Fruit fly (Drosophila melanogaster) whole organism, embryonic: ENCODE data around the gene CG33664.

Experiments used
- Aef1 ChIP-seq: fragments of 200-800 bp; sonication (Bioruptor generic); IDR thresholded peaks from 3 replicates; pipeline ENCODE4 v1.3.6; 2022; ENCODE audit warnings: missing biosample characterization, missing genetic modification characterization
- Asciz ChIP-seq: fragments of 200-800 bp; sonication (Bioruptor generic); optimal IDR thresholded peaks from 2 replicates; lab custom pipeline; 2017; ENCODE audit warnings: missing biosample characterization, mild to moderate bottlenecking, missing genetic modification characterization, missing genetic modification reagents
- CG1024 ChIP-seq: fragments of 200-800 bp; sonication (Bioruptor generic); IDR thresholded peaks from 2 replicates; pipeline ENCODE4 v1.3.6; 2022; ENCODE audit warnings: missing biosample characterization, missing genetic modification characterization
- CG10462 ChIP-seq: fragments of 200-800 bp; sonication (Bioruptor generic); optimal IDR thresholded peaks from 2 replicates; lab custom pipeline; 2016; ENCODE audit warnings: missing biosample characterization, missing genetic modification characterization
- CG10565 ChIP-seq: fragments of 200-800 bp; sonication (Bioruptor generic); optimal IDR thresholded peaks from 3 replicates; lab custom pipeline; 2016; ENCODE audit warnings: missing biosample characterization, mild to moderate bottlenecking, missing genetic modification characterization
- CG11398 ChIP-seq: fragments of 200-800 bp; sonication (Bioruptor generic); optimal IDR thresholded peaks from 2 replicates; lab custom pipeline; 2016; ENCODE audit warnings: missing biosample characterization, missing genetic modification characterization
- CG11504 ChIP-seq: fragments of 200-800 bp; sonication (Bioruptor generic); optimal IDR thresholded peaks from 3 replicates; lab custom pipeline; 2019; ENCODE audit warnings: missing biosample characterization, mild to moderate bottlenecking, missing genetic modification characterization, moderate library complexity
- CG1529 ChIP-seq: fragments of 200-800 bp; sonication (Bioruptor generic); optimal IDR thresholded peaks from 3 replicates; lab custom pipeline; 2018; ENCODE audit warnings: missing biosample characterization, missing genetic modification characterization
- CG15514 ChIP-seq: fragments of 200-800 bp; sonication (Bioruptor generic); optimal IDR thresholded peaks from 3 replicates; lab custom pipeline; 2017; ENCODE audit warnings: missing biosample characterization, missing genetic modification characterization, mild to moderate bottlenecking, moderate library complexity, missing genetic modification reagents
- CG15601 ChIP-seq: fragments of 200-800 bp; sonication (Bioruptor generic); optimal IDR thresholded peaks from 3 replicates; lab custom pipeline; 2019; ENCODE audit warnings: missing biosample characterization, mild to moderate bottlenecking, missing genetic modification characterization, moderate library complexity
- CG15696 ChIP-seq: fragments of 200-800 bp; sonication (Bioruptor generic); optimal IDR thresholded peaks from 2 replicates; lab custom pipeline; 2019; ENCODE audit warnings: missing biosample characterization, mild to moderate bottlenecking, missing genetic modification characterization, moderate library complexity
- CG1602 ChIP-seq: fragments of 200-800 bp; sonication (Bioruptor generic); optimal IDR thresholded peaks from 3 replicates; lab custom pipeline; 2016; ENCODE audit warnings: missing biosample characterization, missing genetic modification characterization
- CG2120 ChIP-seq: fragments of 200-800 bp; sonication (Bioruptor generic); optimal IDR thresholded peaks from 3 replicates; lab custom pipeline; 2016; ENCODE audit warnings: missing biosample characterization, missing genetic modification characterization
- CG2678 ChIP-seq: fragments of 200-800 bp; sonication (Bioruptor generic); optimal IDR thresholded peaks from 3 replicates; lab custom pipeline; 2019; ENCODE audit warnings: missing biosample characterization, mild to moderate bottlenecking, missing genetic modification characterization, moderate library complexity
- CG34224 ChIP-seq: fragments of 200-800 bp; sonication (Bioruptor generic); IDR thresholded peaks from 3 replicates; pipeline ENCODE4 v1.3.6; 2022; ENCODE audit warnings: missing biosample characterization, missing genetic modification characterization; ENCODE audit not compliant: partially characterized antibody
- CG34422 ChIP-seq: fragments of 200-800 bp; sonication (Bioruptor generic); IDR thresholded peaks from 3 replicates; pipeline ENCODE4 v1.3.6; 2022; ENCODE audit warnings: missing biosample characterization, missing genetic modification characterization
- CG6683 ChIP-seq: fragments of 200-800 bp; sonication (Bioruptor generic); optimal IDR thresholded peaks from 2 replicates; lab custom pipeline; 2017; ENCODE audit warnings: missing biosample characterization, mild to moderate bottlenecking, missing genetic modification characterization, missing genetic modification reagents
- CG7839 ChIP-seq: fragments of 200-800 bp; sonication (Bioruptor generic); optimal IDR thresholded peaks from 3 replicates; lab custom pipeline; 2018; ENCODE audit warnings: missing biosample characterization, mild to moderate bottlenecking, missing genetic modification characterization, moderate library complexity
- CG8290 ChIP-seq, 3 experiments: fragments of 200-800 bp; sonication (Bioruptor generic); optimal IDR thresholded peaks; 2 replicates each; lab custom pipeline; 2016 to 2019; ENCODE audit warnings: missing biosample characterization in 3 of 3, missing genetic modification characterization in 3 of 3, mild to moderate bottlenecking in 2 of 3, moderate library complexity in 1 of 3
- CG8478 ChIP-seq: fragments of >200 bp; optimal IDR thresholded peaks from 2 replicates; lab custom pipeline; 2018
- CG9817 ChIP-seq: fragments of 200-800 bp; sonication (Bioruptor generic); optimal IDR thresholded peaks from 2 replicates; lab custom pipeline; 2018; ENCODE audit warnings: missing biosample characterization, mild to moderate bottlenecking, missing genetic modification characterization, moderate library complexity
- CkIIα-i1 ChIP-seq: fragments of 200-800 bp; sonication (Bioruptor generic); IDR thresholded peaks from 2 replicates; pipeline ENCODE4 v1.3.6; 2022; ENCODE audit warnings: missing biosample characterization, missing genetic modification characterization
- Dek ChIP-seq: fragments of 200-800 bp; sonication (Bioruptor generic); optimal IDR thresholded peaks from 3 replicates; lab custom pipeline; 2019; ENCODE audit warnings: missing biosample characterization, mild to moderate bottlenecking, missing genetic modification characterization, moderate library complexity
- Dfd ChIP-seq, 2 experiments: fragments of >200 bp; optimal IDR thresholded peaks; 2 replicates each; lab custom pipeline; 2017; ENCODE audit warnings: missing biosample characterization in 2 of 2, missing genetic modification characterization in 2 of 2
- E2f2 ChIP-seq: fragments of 200-800 bp; sonication (Bioruptor generic); IDR thresholded peaks from 2 replicates; pipeline ENCODE4 v1.3.6; 2022; ENCODE audit warnings: missing biosample characterization, missing genetic modification characterization
- Gug ChIP-seq: fragments of 200-800 bp; sonication (Bioruptor generic); IDR thresholded peaks from 4 replicates; pipeline ENCODE4 v1.3.6; 2022; ENCODE audit warnings: missing biosample characterization, missing genetic modification characterization
- HLH54F ChIP-seq: fragments of 200-800 bp; sonication (Bioruptor generic); optimal IDR thresholded peaks from 3 replicates; lab custom pipeline; 2016; ENCODE audit warnings: missing biosample characterization, missing genetic modification characterization
- Lim3 ChIP-seq: fragments of 200-800 bp; sonication (Bioruptor generic); IDR thresholded peaks from 2 replicates; pipeline ENCODE4 v1.3.6; 2022; ENCODE audit warnings: missing biosample characterization, missing genetic modification characterization
- Pdp1 ChIP-seq, 2 experiments: fragments of 200-800 bp; sonication (Bioruptor generic); optimal IDR thresholded peaks; 3 replicates each; lab custom pipeline; 2016; ENCODE audit warnings: missing biosample characterization in 2 of 2, missing genetic modification characterization in 2 of 2, mild to moderate bottlenecking in 1 of 2, moderate library complexity in 1 of 2
- Rx ChIP-seq: fragments of 200-800 bp; sonication (Bioruptor generic); IDR thresholded peaks from 2 replicates; pipeline ENCODE4 v1.3.6; 2022; ENCODE audit warnings: missing biosample characterization, missing genetic modification characterization
- TFAM ChIP-seq: fragments of 200-800 bp; sonication (Bioruptor generic); optimal IDR thresholded peaks from 2 replicates; lab custom pipeline; 2017; ENCODE audit warnings: missing biosample characterization, missing genetic modification characterization, inconsistent platforms
- Xbp1 ChIP-seq: fragments of 200-800 bp; sonication (Bioruptor generic); optimal IDR thresholded peaks from 3 replicates; lab custom pipeline; 2016; ENCODE audit warnings: missing biosample characterization, mild to moderate bottlenecking, missing genetic modification characterization
- ara ChIP-seq: fragments of 200-800 bp; sonication (Bioruptor generic); IDR thresholded peaks from 2 replicates; pipeline ENCODE4 v1.3.6; 2022; ENCODE audit warnings: missing biosample characterization, missing genetic modification characterization
- dm ChIP-seq: fragments of 200-800 bp; sonication (Bioruptor generic); optimal IDR thresholded peaks from 3 replicates; lab custom pipeline; 2016; ENCODE audit warnings: missing biosample characterization, missing genetic modification characterization
- hkb ChIP-seq, 2 experiments: fragments of 200-800 bp in 1 of 2; fragments of >200 bp in 1 of 2; sonication (Bioruptor generic) in 1 of 2; IDR thresholded peaks in 1 of 2; optimal IDR thresholded peaks in 1 of 2; 2 replicates each; pipeline versions ENCODE4 v1.3.6 to Lab custom; 2017 to 2022; ENCODE audit warnings: missing biosample characterization in 1 of 2, missing genetic modification characterization in 1 of 2
- nmo ChIP-seq: fragments of 200-800 bp; sonication (Bioruptor generic); optimal IDR thresholded peaks from 2 replicates; lab custom pipeline; 2018; ENCODE audit warnings: missing biosample characterization, mild to moderate bottlenecking, missing genetic modification characterization, moderate library complexity
- org-1 ChIP-seq: fragments of 200-800 bp; sonication (Bioruptor generic); optimal IDR thresholded peaks from 2 replicates; lab custom pipeline; 2017; ENCODE audit warnings: missing biosample characterization, missing genetic modification characterization
- pho ChIP-seq: fragments of 200-800 bp; sonication (Bioruptor generic); optimal IDR thresholded peaks from 2 replicates; lab custom pipeline; 2016; ENCODE audit warnings: missing biosample characterization, missing genetic modification characterization
- pnt ChIP-seq: fragments of 200-800 bp; sonication (Bioruptor generic); optimal IDR thresholded peaks from 3 replicates; lab custom pipeline; 2016; ENCODE audit warnings: missing biosample characterization, missing genetic modification characterization
- pum ChIP-seq: fragments of 200-800 bp; sonication (Bioruptor generic); optimal IDR thresholded peaks from 2 replicates; lab custom pipeline; 2016; ENCODE audit warnings: missing biosample characterization, missing genetic modification characterization
- seq ChIP-seq: fragments of 200-800 bp; sonication (Bioruptor generic); IDR thresholded peaks from 2 replicates; pipeline ENCODE4 v1.3.6; 2022; ENCODE audit warnings: missing biosample characterization, missing genetic modification characterization
- sna ChIP-seq: fragments of 200-800 bp; sonication (Bioruptor generic); IDR thresholded peaks from 2 replicates; pipeline ENCODE4 v1.3.6; 2022; ENCODE audit warnings: missing biosample characterization, missing genetic modification characterization; ENCODE audit not compliant: partially characterized antibody
- stwl ChIP-seq: fragments of 200-800 bp; sonication (Bioruptor generic); optimal IDR thresholded peaks from 3 replicates; lab custom pipeline; 2018; ENCODE audit warnings: missing biosample characterization, mild to moderate bottlenecking, missing genetic modification characterization, moderate library complexity
- tap ChIP-seq: fragments of 200-800 bp; optimal IDR thresholded peaks from 3 replicates; lab custom pipeline; 2019; ENCODE audit warnings: missing biosample characterization, mild to moderate bottlenecking, missing genetic modification characterization, moderate library complexity
- tgo ChIP-seq: fragments of 200-800 bp; sonication (Bioruptor generic); IDR thresholded peaks from 3 replicates; pipeline ENCODE4 v1.3.6; 2022; ENCODE audit warnings: missing biosample characterization, missing genetic modification characterization
- trem ChIP-seq: fragments of 200-800 bp; optimal IDR thresholded peaks from 3 replicates; lab custom pipeline; 2019; ENCODE audit warnings: missing biosample characterization, mild to moderate bottlenecking, missing genetic modification characterization, moderate library complexity
- vfl ChIP-seq: fragments of 200-800 bp; sonication (Bioruptor generic); optimal IDR thresholded peaks from 2 replicates; lab custom pipeline; 2016; ENCODE audit warnings: missing biosample characterization, missing genetic modification characterization
- vnd ChIP-seq: fragments of 200-800 bp; sonication (Bioruptor generic); IDR thresholded peaks from 3 replicates; pipeline ENCODE4 v1.3.6; 2022; ENCODE audit warnings: missing biosample characterization, missing genetic modification characterization; ENCODE audit not compliant: partially characterized antibody
- wek ChIP-seq: fragments of 200-800 bp; sonication (Bioruptor generic); optimal IDR thresholded peaks from 3 replicates; lab custom pipeline; 2018; ENCODE audit warnings: missing biosample characterization, mild to moderate bottlenecking, missing genetic modification characterization, moderate library complexity

Gene CG33664

dm6 chrX:6339970-6340548 is 44.0 kb upstream of the CG33664 start (continued):
- TF ChIP-seq sna, result no peak
- TF ChIP-seq CG6683 (GFP tag; lab: Kevin White, UChicago), result peak; percentile 10
- no peak for TF ChIP-seq Lim3 (GFP tag; lab: Robert Waterston, UW)
- TF ChIP-seq CG10462, result no peak
- TF ChIP-seq CG15601 (tag; lab: Kevin White, UChicago), result peak; percentile 46
- TF ChIP-seq Dek, result peak; percentile 70
- TF ChIP-seq trem (tag; lab: Kevin White, UChicago), result peak; percentile 21
- TF ChIP-seq pho (GFP tag; lab: Kevin White, UChicago), result no peak
- 0 out of 4 replicates have a peak, but pooled peaks have one; percentile 17 for TF ChIP-seq Gug (GFP tag; lab: Robert Waterston, UW)
- peak; percentile 29 for TF ChIP-seq CG1602 (GFP tag; lab: Kevin White, UChicago)
- TF ChIP-seq Xbp1, result peak; percentile 52
- TF ChIP-seq stwl (tag; lab: Kevin White, UChicago), result no peak
- TF ChIP-seq CG10565 (GFP tag; lab: Kevin White, UChicago), result no peak
- TF ChIP-seq Rx (GFP tag; lab: Robert Waterston, UW), result peak; percentile 56; the same call in 1 of the 2 replicates
- peak; percentile 64; the same call in 2 of the 3 replicates for TF ChIP-seq CG34422
- TF ChIP-seq CkIIα-i1 (GFP tag; lab: Robert Waterston, UW), result no peak
- TF ChIP-seq dm (GFP tag; lab: Kevin White, UChicago), result peak; percentile 23
- TF ChIP-seq org-1 (GFP tag; lab: Kevin White, UChicago), result peak; percentile 24
- TF ChIP-seq HLH54F (GFP tag; lab: Kevin White, UChicago), result peak; percentile 47
- no peak for TF ChIP-seq wek (GFP tag; lab: Kevin White, UChicago)
- TF ChIP-seq ara (GFP tag; lab: Robert Waterston, UW), result peak; percentile 62; the same call in 1 of the 2 replicates
- TF ChIP-seq CG2120 (GFP tag; lab: Kevin White, UChicago), result peak; percentile 50
- peak; percentile 63 for TF ChIP-seq CG9817 (tag; lab: Kevin White, UChicago)
- no peak for TF ChIP-seq CG15696 (tag; lab: Kevin White, UChicago)
- TF ChIP-seq Pdp1 (GFP tag; optimal IDR thresholded peaks at IDR 0.05; lab: Kevin White, UChicago), result peak; percentile 25 to 51
- TF ChIP-seq nmo (GFP tag; lab: Kevin White, UChicago), result peak; percentile 60
- no peak for TF ChIP-seq Dfd (GFP tag; optimal IDR thresholded peaks at IDR 0.05; lab: Kevin White, UChicago)
- peak; percentile 65 for TF ChIP-seq CG2678 (tag; lab: Kevin White, UChicago)
- peak; percentile 34 for TF ChIP-seq Asciz (GFP tag; lab: Kevin White, UChicago)
- peak; percentile 12 for TF ChIP-seq vfl (GFP tag; lab: Kevin White, UChicago)
- TF ChIP-seq seq (GFP tag; lab: Robert Waterston, UW), result 0 out of 2 replicates have a peak, but pooled peaks have one; percentile 28
- TF ChIP-seq CG11398 (GFP tag; lab: Kevin White, UChicago), result peak; percentile 5
- peak; percentile 68 for TF ChIP-seq tgo (GFP tag; lab: Robert Waterston, UW)
- no peak for TF ChIP-seq E2f2 (GFP tag; lab: Robert Waterston, UW)
- peak; percentile 68 for TF ChIP-seq CG7839 (tag; lab: Kevin White, UChicago)
- TF ChIP-seq hkb (optimal IDR thresholded peaks at IDR 0.05; lab: Kevin White, UChicago), result no peak
- TF ChIP-seq hkb (GFP tag; IDR thresholded peaks at IDR 0.05; lab: Robert Waterston, UW), result peak; percentile 48; the same call in 1 of the 2 replicates
- peak; percentile 52 for TF ChIP-seq CG11504 (tag; lab: Kevin White, UChicago)
- peak; percentile 4 for TF ChIP-seq pum
- no peak for TF ChIP-seq CG34224 (GFP tag; lab: Robert Waterston, UW)
- TF ChIP-seq pnt (GFP tag; lab: Kevin White, UChicago), result peak; percentile 34
- no peak for TF ChIP-seq TFAM
- no peak for TF ChIP-seq vnd (GFP tag; lab: Robert Waterston, UW)
- 0 out of 2 replicates have a peak, but pooled peaks have one; percentile 11 for TF ChIP-seq CG1024
- peak; percentile 23 for TF ChIP-seq CG1529
- peak; percentile 53; the same call in 2 of the 3 replicates for TF ChIP-seq Aef1
- TF ChIP-seq CG8478 (lab: Kevin White, UChicago), result no peak
- peak; percentile 9 for TF ChIP-seq CG15514 (GFP tag; lab: Kevin White, UChicago)
- no peak for TF ChIP-seq CG8290 (GFP tag; optimal IDR thresholded peaks at IDR 0.05; lab: Kevin White, UChicago)
- TF ChIP-seq CG8290 (tag; optimal IDR thresholded peaks at IDR 0.05; lab: Kevin White, UChicago), result peak in 1 of 2 experiments; percentile 70
- TF ChIP-seq tap (tag; lab: Kevin White, UChicago), result peak; percentile 53
